Worm (Caenorhabditis elegans) whole organism, L3 larva: ENCODE results near the gene rps-2.

Experiments used
- ama-1 ChIP-seq: fragments of 150-350 bp; optimal IDR thresholded peaks from 2 replicates; lab custom pipeline; 2018
- daf-12 ChIP-seq: fragments of 150-350 bp; optimal IDR thresholded peaks from 2 replicates; lab custom pipeline; 2014; ENCODE audit warnings: missing biosample characterization, missing genetic modification reagents, missing genetic modification characterization
- fkh-10 ChIP-seq: sonication (generic microtip); optimal IDR thresholded peaks from 2 replicates; lab custom pipeline; 2017; ENCODE audit warnings: missing biosample characterization, missing genetic modification reagents, missing genetic modification characterization
- jun-1 ChIP-seq: fragments of 150-350 bp; optimal IDR thresholded peaks from 2 replicates; lab custom pipeline; 2014; ENCODE audit warnings: missing biosample characterization, missing genetic modification reagents, missing genetic modification characterization
- lin-39 ChIP-seq: fragments of 150-350 bp; optimal IDR thresholded peaks from 2 replicates; lab custom pipeline; 2018; ENCODE audit warnings: missing biosample characterization, missing genetic modification reagents, missing genetic modification characterization
- lsy-12 ChIP-seq: sonication (generic microtip); optimal IDR thresholded peaks from 2 replicates; lab custom pipeline; 2016; ENCODE audit warnings: mild to moderate bottlenecking, missing genetic modification characterization, missing compliant biosample characterization
- mdl-1 ChIP-seq: fragments of 150-350 bp; optimal IDR thresholded peaks from 2 replicates; lab custom pipeline; 2014; ENCODE audit warnings: missing biosample characterization, missing genetic modification characterization
- nhr-11 ChIP-seq: fragments of 150-350 bp; optimal IDR thresholded peaks from 2 replicates; lab custom pipeline; 2014; ENCODE audit warnings: missing biosample characterization, missing genetic modification characterization
- nhr-12 ChIP-seq: fragments of 150-350 bp; optimal IDR thresholded peaks from 2 replicates; lab custom pipeline; 2014; ENCODE audit warnings: missing biosample characterization, missing genetic modification characterization
- nhr-23 ChIP-seq: fragments of 150-350 bp; optimal IDR thresholded peaks from 2 replicates; lab custom pipeline; 2014; ENCODE audit warnings: missing biosample characterization, missing genetic modification reagents, missing genetic modification characterization
- nhr-237 ChIP-seq: fragments of 150-350 bp; optimal IDR thresholded peaks from 2 replicates; lab custom pipeline; 2014; ENCODE audit warnings: missing biosample characterization, missing genetic modification characterization
- nhr-67 ChIP-seq: fragments of 150-350 bp; optimal IDR thresholded peaks from 2 replicates; lab custom pipeline; 2014; ENCODE audit warnings: missing biosample characterization, missing genetic modification characterization
- zag-1 ChIP-seq: fragments of 150-350 bp; optimal IDR thresholded peaks from 2 replicates; lab custom pipeline; 2014; ENCODE audit warnings: missing biosample characterization, missing genetic modification characterization
- ztf-4 ChIP-seq: fragments of 150-350 bp; optimal IDR thresholded peaks from 2 replicates; lab custom pipeline; 2014; ENCODE audit warnings: missing biosample characterization, missing genetic modification characterization

DNA sequence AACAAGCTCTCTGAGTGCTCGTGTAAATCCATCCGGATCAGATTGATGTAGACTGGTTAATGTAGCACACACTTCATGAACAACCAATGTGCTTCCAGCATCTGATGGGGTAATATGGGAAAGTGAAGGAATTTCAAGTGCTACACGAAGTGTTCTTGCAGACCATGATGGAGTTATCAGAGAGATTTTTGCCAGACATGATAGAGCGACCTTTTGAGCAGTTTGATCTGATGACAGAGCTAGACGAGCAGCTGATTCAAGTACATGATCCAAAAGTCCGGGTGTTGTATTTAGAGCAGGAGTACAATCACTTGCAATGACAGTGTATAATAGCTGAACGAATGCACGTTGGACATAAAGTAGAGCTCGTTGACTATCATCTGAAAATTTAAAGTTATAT is 8.3 kb downstream of the rps-2 start:
- no peak for TF ChIP-seq fkh-10 (GFP tag; lab: Kevin White, UChicago)
- no peak for TF ChIP-seq jun-1 (tag; lab: Kevin White, UChicago)
- no peak for TF ChIP-seq nhr-23 (tag; lab: Kevin White, UChicago)
- no peak for TF ChIP-seq ama-1
- no peak for TF ChIP-seq mdl-1
- no peak for TF ChIP-seq nhr-67 (tag; lab: Kevin White, UChicago)
- no peak for TF ChIP-seq lsy-12
- no peak for TF ChIP-seq ztf-4
- TF ChIP-seq nhr-12 (tag; lab: Kevin White, UChicago), result no peak
- no peak for TF ChIP-seq lin-39 (tag; lab: Kevin White, UChicago)
- TF ChIP-seq nhr-11 (tag; lab: Kevin White, UChicago), result no peak
- TF ChIP-seq zag-1 (tag; lab: Kevin White, UChicago), result no peak
- no peak for TF ChIP-seq daf-12 (tag; lab: Kevin White, UChicago)
- TF ChIP-seq nhr-237 (tag; lab: Kevin White, UChicago), result no peak
